Fruit fly (Drosophila melanogaster) whole organism, embryonic: ENCODE results near the gene CG14341.

Experiments
- BEAF-32 ChIP-seq: fragments of 200-800 bp; sonication (Bioruptor generic); optimal IDR thresholded peaks from 3 replicates; lab custom pipeline; 2017; ENCODE audit warnings: missing biosample characterization, missing genetic modification characterization, mild to moderate bottlenecking, moderate library complexity, missing genetic modification reagents
- CG10959 ChIP-seq: fragments of 200-800 bp; sonication (Bioruptor generic); IDR thresholded peaks from 2 replicates; pipeline ENCODE4 v1.3.6; 2022; ENCODE audit warnings: missing biosample characterization, missing genetic modification characterization
- CG12071 ChIP-seq: fragments of 200-800 bp; sonication (Bioruptor generic); optimal IDR thresholded peaks from 3 replicates; lab custom pipeline; 2018; ENCODE audit warnings: missing biosample characterization, mild to moderate bottlenecking, missing genetic modification characterization
- CG12942 ChIP-seq: fragments of 200-800 bp; sonication (Bioruptor generic); optimal IDR thresholded peaks from 3 replicates; lab custom pipeline; 2016; ENCODE audit warnings: missing biosample characterization, missing genetic modification characterization
- CG13287 ChIP-seq: fragments of 200-800 bp; sonication (Bioruptor generic); IDR thresholded peaks from 2 replicates; pipeline ENCODE4 v1.3.6; 2022; ENCODE audit warnings: missing biosample characterization, missing genetic modification characterization; ENCODE audit not compliant: partially characterized antibody
- CG13624 ChIP-seq: fragments of 200-800 bp; sonication (Bioruptor generic); optimal IDR thresholded peaks from 2 replicates; lab custom pipeline; 2016; ENCODE audit warnings: missing biosample characterization, missing genetic modification characterization
- CG13775 ChIP-seq: fragments of 200-800 bp; sonication (Bioruptor generic); optimal IDR thresholded peaks from 3 replicates; lab custom pipeline; 2017; ENCODE audit warnings: missing biosample characterization, mild to moderate bottlenecking, missing genetic modification characterization
- CG13894 ChIP-seq: fragments of 200-800 bp; sonication (Bioruptor generic); optimal IDR thresholded peaks from 3 replicates; lab custom pipeline; 2018; ENCODE audit warnings: missing biosample characterization, mild to moderate bottlenecking, missing genetic modification characterization, moderate library complexity
- CG2129 ChIP-seq: fragments of 200-800 bp; sonication (Bioruptor generic); IDR thresholded peaks from 2 replicates; pipeline ENCODE4 v1.3.6; 2022; ENCODE audit warnings: missing biosample characterization, missing genetic modification characterization; ENCODE audit not compliant: partially characterized antibody
- CG2712 ChIP-seq: fragments of 200-800 bp; optimal IDR thresholded peaks from 3 replicates; lab custom pipeline; 2019; ENCODE audit warnings: missing biosample characterization, mild to moderate bottlenecking, missing genetic modification characterization, moderate library complexity
- CG33213 ChIP-seq: fragments of 200-800 bp; sonication (Bioruptor generic); optimal IDR thresholded peaks from 3 replicates; lab custom pipeline; 2016; ENCODE audit warnings: missing biosample characterization, missing genetic modification characterization
- CG6175 ChIP-seq: fragments of 200-800 bp; sonication (Bioruptor generic); IDR thresholded peaks from 3 replicates; pipeline ENCODE4 v1.3.6; 2022; ENCODE audit warnings: missing biosample characterization, missing genetic modification characterization
- CG7745 ChIP-seq: fragments of 200-800 bp; sonication (Bioruptor generic); optimal IDR thresholded peaks from 2 replicates; lab custom pipeline; 2018; ENCODE audit warnings: missing biosample characterization, mild to moderate bottlenecking, missing genetic modification characterization, moderate library complexity
- CG8290 ChIP-seq, 3 experiments: fragments of 200-800 bp; sonication (Bioruptor generic); optimal IDR thresholded peaks; 2 replicates each; lab custom pipeline; 2016 to 2019; ENCODE audit warnings: missing biosample characterization in 3 of 3, missing genetic modification characterization in 3 of 3, mild to moderate bottlenecking in 2 of 3, moderate library complexity in 1 of 3
- CG8388 ChIP-seq: fragments of 200-800 bp; sonication (Bioruptor generic); optimal IDR thresholded peaks from 2 replicates; lab custom pipeline; 2019; ENCODE audit warnings: missing biosample characterization, mild to moderate bottlenecking, missing genetic modification characterization, moderate library complexity
- CG8944 ChIP-seq: fragments of 200-800 bp; sonication (Bioruptor generic); optimal IDR thresholded peaks from 3 replicates; lab custom pipeline; 2016; ENCODE audit warnings: missing biosample characterization, missing genetic modification characterization
- CHES-1-like ChIP-seq: fragments of 200-800 bp; sonication (Bioruptor generic); optimal IDR thresholded peaks from 2 replicates; lab custom pipeline; 2016; ENCODE audit warnings: missing biosample characterization, missing genetic modification characterization
- Dbx ChIP-seq: fragments of 200-800 bp; sonication (Bioruptor generic); IDR thresholded peaks from 3 replicates; pipeline ENCODE4 v1.3.6; 2022; ENCODE audit warnings: missing biosample characterization, missing genetic modification characterization
- Dip3 ChIP-seq: fragments of 200-800 bp; sonication (Bioruptor generic); optimal IDR thresholded peaks from 3 replicates; lab custom pipeline; 2016; ENCODE audit warnings: missing biosample characterization, missing genetic modification characterization
- Dp ChIP-seq: fragments of 200-800 bp; sonication (Bioruptor generic); optimal IDR thresholded peaks from 2 replicates; lab custom pipeline; 2018; ENCODE audit warnings: missing biosample characterization, mild to moderate bottlenecking, missing genetic modification characterization, moderate library complexity
- Ets97D ChIP-seq: fragments of 200-800 bp; sonication (Bioruptor generic); optimal IDR thresholded peaks from 3 replicates; lab custom pipeline; 2016; ENCODE audit warnings: missing biosample characterization, missing genetic modification characterization
- Fer3 ChIP-seq: fragments of 200-800 bp; sonication (Bioruptor generic); optimal IDR thresholded peaks from 2 replicates; lab custom pipeline; 2018; ENCODE audit warnings: missing biosample characterization, mild to moderate bottlenecking, missing genetic modification characterization, moderate library complexity
- Hey ChIP-seq: fragments of 200-800 bp; sonication (Bioruptor generic); optimal IDR thresholded peaks from 3 replicates; lab custom pipeline; 2018; ENCODE audit warnings: missing biosample characterization, mild to moderate bottlenecking, missing genetic modification characterization
- HmgZ ChIP-seq: fragments of 200-800 bp; sonication (Bioruptor generic); optimal IDR thresholded peaks from 2 replicates; lab custom pipeline; 2018; ENCODE audit warnings: missing biosample characterization, mild to moderate bottlenecking, missing genetic modification characterization
- Hr51 ChIP-seq, 2 experiments: fragments of 200-800 bp; sonication (Bioruptor generic); optimal IDR thresholded peaks; 2 replicates in 1 of 2; 3 replicates in 1 of 2; lab custom pipeline; 2016 to 2018; ENCODE audit warnings: missing biosample characterization in 2 of 2, missing genetic modification characterization in 2 of 2, mild to moderate bottlenecking in 1 of 2, moderate library complexity in 1 of 2
- Hsf ChIP-seq: fragments of 200-800 bp; sonication (Bioruptor generic); optimal IDR thresholded peaks from 3 replicates; lab custom pipeline; 2016; ENCODE audit warnings: missing biosample characterization, missing genetic modification characterization
- Jarid2 ChIP-seq: fragments of 200-800 bp; sonication (Bioruptor generic); optimal IDR thresholded peaks from 3 replicates; lab custom pipeline; 2017; ENCODE audit warnings: mild to moderate bottlenecking, missing biosample characterization, missing genetic modification reagents, missing genetic modification characterization
- Ravus ChIP-seq: fragments of 200-800 bp; sonication (Bioruptor generic); IDR thresholded peaks from 2 replicates; pipeline ENCODE4 v1.3.6; 2022; ENCODE audit warnings: missing biosample characterization, missing genetic modification characterization
- Sin3A ChIP-seq: fragments of >200 bp; optimal IDR thresholded peaks from 2 replicates; lab custom pipeline; 2018
- Sry-δ ChIP-seq: fragments of 200-800 bp; sonication (Bioruptor generic); optimal IDR thresholded peaks from 2 replicates; lab custom pipeline; 2016; ENCODE audit warnings: missing biosample characterization, missing genetic modification characterization
- Trl ChIP-seq, 3 experiments: fragments of >200 bp in 2 of 3; fragments of 200-800 bp in 1 of 3; sonication (Bioruptor generic) in 1 of 3; optimal IDR thresholded peaks; 2 replicates in 1 of 3; 3 replicates in 2 of 3; lab custom pipeline; 2016 to 2017; ENCODE audit warnings: missing biosample characterization in 1 of 3, missing genetic modification characterization in 1 of 3
- abd-A ChIP-seq: fragments of 200-800 bp; sonication (Bioruptor generic); optimal IDR thresholded peaks from 3 replicates; lab custom pipeline; 2019; ENCODE audit warnings: missing biosample characterization, mild to moderate bottlenecking, missing genetic modification characterization, moderate library complexity
- az2 ChIP-seq: fragments of 200-800 bp; sonication (Bioruptor generic); optimal IDR thresholded peaks from 3 replicates; lab custom pipeline; 2016; ENCODE audit warnings: missing biosample characterization, missing genetic modification characterization
- bbx ChIP-seq: fragments of 200-800 bp; sonication (Bioruptor generic); IDR thresholded peaks from 2 replicates; pipeline ENCODE4 v1.3.6; 2022; ENCODE audit warnings: missing biosample characterization, missing genetic modification characterization; ENCODE audit not compliant: partially characterized antibody
- bcd ChIP-seq: fragments of 200-800 bp; sonication (Bioruptor generic); optimal IDR thresholded peaks from 2 replicates; lab custom pipeline; 2017; ENCODE audit warnings: missing biosample characterization, mild to moderate bottlenecking, missing genetic modification characterization
- chinmo ChIP-seq: fragments of 200-800 bp; sonication (Bioruptor generic); IDR thresholded peaks from 4 replicates; pipeline ENCODE4 v1.3.6; 2022; ENCODE audit warnings: missing biosample characterization, missing genetic modification characterization; ENCODE audit not compliant: partially characterized antibody
- dm ChIP-seq: fragments of 200-800 bp; sonication (Bioruptor generic); optimal IDR thresholded peaks from 3 replicates; lab custom pipeline; 2016; ENCODE audit warnings: missing biosample characterization, missing genetic modification characterization
- dpn ChIP-seq, 2 experiments: fragments of 200-800 bp; sonication (Bioruptor generic); optimal IDR thresholded peaks; 3 replicates each; lab custom pipeline; 2016; ENCODE audit warnings: missing biosample characterization in 2 of 2, missing genetic modification characterization in 2 of 2
- hb ChIP-seq: fragments of 200-800 bp; sonication (Bioruptor generic); IDR thresholded peaks from 3 replicates; pipeline ENCODE4 v1.3.6; 2022; ENCODE audit warnings: missing biosample characterization, missing genetic modification characterization; ENCODE audit not compliant: partially characterized antibody
- her ChIP-seq: fragments of 200-800 bp; sonication (Bioruptor generic); optimal IDR thresholded peaks from 2 replicates; lab custom pipeline; 2016; ENCODE audit warnings: missing biosample characterization, missing genetic modification characterization
- lbe ChIP-seq: fragments of 200-800 bp; sonication (Bioruptor generic); optimal IDR thresholded peaks from 2 replicates; lab custom pipeline; 2016; ENCODE audit warnings: missing biosample characterization, mild to moderate bottlenecking, missing genetic modification characterization
- odd ChIP-seq: fragments of 200-800 bp; sonication (Bioruptor generic); optimal IDR thresholded peaks from 2 replicates; lab custom pipeline; 2017; ENCODE audit warnings: missing biosample characterization, mild to moderate bottlenecking, missing genetic modification characterization
- onecut ChIP-seq: fragments of 200-800 bp; sonication (Bioruptor generic); IDR thresholded peaks from 2 replicates; pipeline ENCODE4 v1.3.6; 2022; ENCODE audit warnings: missing biosample characterization, missing genetic modification characterization
- sd ChIP-seq: fragments of 200-800 bp; sonication (Bioruptor generic); optimal IDR thresholded peaks from 3 replicates; lab custom pipeline; 2018; ENCODE audit warnings: missing biosample characterization, mild to moderate bottlenecking, missing genetic modification characterization, moderate library complexity
- so ChIP-seq: fragments of 200-800 bp; sonication (Bioruptor generic); IDR thresholded peaks from 3 replicates; pipeline ENCODE4 v1.3.6; 2022; ENCODE audit warnings: missing biosample characterization, missing genetic modification characterization
- sqz ChIP-seq: fragments of 200-800 bp; sonication (Bioruptor generic); optimal IDR thresholded peaks from 3 replicates; lab custom pipeline; 2018; ENCODE audit warnings: missing biosample characterization, mild to moderate bottlenecking, missing genetic modification characterization
- tio ChIP-seq: fragments of 200-800 bp; sonication (Bioruptor generic); optimal IDR thresholded peaks from 2 replicates; lab custom pipeline; 2017; ENCODE audit warnings: missing biosample characterization, missing genetic modification characterization, inconsistent platforms
- toy ChIP-seq: fragments of 200-800 bp; sonication (Bioruptor generic); IDR thresholded peaks from 2 replicates; pipeline ENCODE4 v1.3.6; 2022; ENCODE audit warnings: missing biosample characterization, missing genetic modification characterization
- tx ChIP-seq: fragments of 200-800 bp; sonication (Bioruptor generic); optimal IDR thresholded peaks from 2 replicates; lab custom pipeline; 2016; ENCODE audit warnings: missing biosample characterization, missing genetic modification characterization

CG14341 gene

DNA sequence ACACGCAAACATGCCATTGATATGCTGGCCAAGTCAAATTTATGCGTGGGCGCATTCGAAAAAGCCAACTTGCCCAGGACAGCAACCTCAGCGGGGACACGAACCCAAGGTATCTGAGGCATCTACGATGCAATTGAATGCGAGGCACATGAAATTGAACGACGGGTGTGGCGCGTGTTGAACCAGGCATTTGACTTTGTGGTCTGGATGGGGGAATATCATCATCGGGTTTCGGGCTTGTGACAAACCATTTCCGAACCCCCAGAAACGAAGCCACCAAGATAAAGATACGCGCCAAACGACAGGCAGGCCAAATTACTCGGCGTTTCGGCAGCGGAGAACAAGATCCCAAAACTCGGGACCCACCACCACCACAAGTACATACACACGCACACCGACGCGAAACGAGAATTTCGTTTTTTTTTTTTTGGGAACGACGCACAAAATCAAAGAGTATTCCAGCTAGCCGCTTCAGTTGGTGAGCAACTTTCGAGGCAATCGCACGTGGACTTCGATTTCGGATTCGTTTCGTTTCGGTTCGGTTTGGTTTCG is 23.5 kb upstream of the CG14341 start, which contains the start of gene MFS3:
MFS3 (plus strand) TSS at position 472 of the 552 bp plus-strand sequence.
- TF ChIP-seq sd (tag; lab: Kevin White, UChicago) (peak; percentile 74), CG33213 (no peak), CG13624 (GFP tag; lab: Kevin White, UChicago) (peak; percentile 23), CG12071 (GFP tag; lab: Kevin White, UChicago) (no peak), Ets97D (GFP tag; lab: Kevin White, UChicago) (peak; percentile 19), abd-A (tag; lab: Kevin White, UChicago) (peak; percentile 96), CG10959 (GFP tag; lab: Robert Waterston, UW) (no peak), lbe (GFP tag; lab: Kevin White, UChicago) (no peak), Hey (tag; lab: Kevin White, UChicago) (peak; percentile 13), CG8388 (no peak), CG2129 (GFP tag; lab: Robert Waterston, UW) (no peak), Sry-δ (GFP tag; lab: Kevin White, UChicago) (no peak), az2 (GFP tag; lab: Kevin White, UChicago) (no peak), CG6175 (GFP tag; lab: Robert Waterston, UW) (peak; percentile 88; the same call in 2 of the 3 replicates), CHES-1-like (GFP tag; lab: Kevin White, UChicago) (no peak), Sin3A (lab: Kevin White, UChicago) (no peak), sqz (GFP tag; lab: Kevin White, UChicago) (peak; percentile 96), Jarid2 (GFP tag; lab: Kevin White, UChicago) (peak; percentile 66), CG8290 (GFP tag; optimal IDR thresholded peaks at IDR 0.05; lab: Kevin White, UChicago) (no peak), CG8290 (tag; optimal IDR thresholded peaks at IDR 0.05; lab: Kevin White, UChicago) (peak in 1 of 2 experiments; percentile 67), Hr51 (GFP tag; optimal IDR thresholded peaks at IDR 0.05; lab: Kevin White, UChicago) (peak in 1 of 2 experiments; percentile 21), dm (GFP tag; lab: Kevin White, UChicago) (peak; percentile 6), hb (no peak), so (GFP tag; lab: Robert Waterston, UW) (peak; percentile 71; the same call in 2 of the 3 replicates), CG12942 (GFP tag; lab: Kevin White, UChicago) (no peak), Dp (GFP tag; lab: Kevin White, UChicago) (peak; percentile 60), Trl (optimal IDR thresholded peaks at IDR 0.05; lab: Kevin White, UChicago) (peak in 1 of 2 experiments; percentile 3), Trl (GFP tag; optimal IDR thresholded peaks at IDR 0.05; lab: Kevin White, UChicago) (no peak), Dip3 (GFP tag; lab: Kevin White, UChicago) (peak; percentile 0), Hsf (GFP tag; lab: Kevin White, UChicago) (peak; percentile 28), bbx (GFP tag; lab: Robert Waterston, UW) (peak; percentile 38; the same call in 1 of the 2 replicates), chinmo (peak; percentile 95), Fer3 (tag; lab: Kevin White, UChicago) (no peak), CG13287 (GFP tag; lab: Robert Waterston, UW) (peak; percentile 43; the same call in 1 of the 2 replicates), CG13894 (peak; percentile 81), BEAF-32 (peak; percentile 22), bcd (GFP tag; lab: Kevin White, UChicago) (no peak), odd (GFP tag; lab: Kevin White, UChicago) (peak; percentile 37), tx (GFP tag; lab: Kevin White, UChicago) (no peak), her (GFP tag; lab: Kevin White, UChicago) (peak; percentile 25), toy (peak; percentile 41; the same call in 1 of the 2 replicates), dpn (GFP tag; optimal IDR thresholded peaks at IDR 0.05; lab: Kevin White, UChicago) (peak in 1 of 2 experiments; percentile 21), CG2712 (tag; lab: Kevin White, UChicago) (no peak), Ravus (GFP tag; lab: Robert Waterston, UW) (no peak), HmgZ (tag; lab: Kevin White, UChicago) (peak; percentile 4), tio (GFP tag; lab: Kevin White, UChicago) (no peak), Dbx (peak; percentile 29; the same call in 2 of the 3 replicates), onecut (peak; percentile 44), CG13775 (peak; percentile 2), CG7745 (tag; lab: Kevin White, UChicago) (no peak), CG8944 (no peak)
